Fruit fly (Drosophila melanogaster): ENCODE data around the gene CG46317.

The CG46317 gene

dm6 chrX:14227043-14227442 is 34.0 kb upstream of the CG46317 start:
- no peak for TF ChIP-seq dl (GFP tag; optimal IDR thresholded peaks at IDR 0.05; ENCODE audit: insufficient read depth in 1 of 2, partially characterized antibody in 2 of 2)
- TF ChIP-seq tai (GFP tag; optimal IDR thresholded peaks at IDR 0.05) = no peak
- no peak for TF ChIP-seq GATAd (GFP tag; optimal IDR thresholded peaks at IDR 0.05)
- no peak for TF ChIP-seq jim (GFP tag; optimal IDR thresholded peaks at IDR 0.05)
- TF ChIP-seq sv (GFP tag; optimal IDR thresholded peaks at IDR 0.05) = no peak

dm6 chrX:14233843-14234337 is 27.1 kb upstream of the CG46317 start, which contains the start of gene CG42271:
Gene CG42271 (minus strand): TSS chrX:14234066.
- TF ChIP-seq Hnf4 (GFP tag; optimal IDR thresholded peaks at IDR 0.05) = no peak
- TF ChIP-seq HLH106 (tag; optimal IDR thresholded peaks at IDR 0.05) = peak; percentile 58
- peak; percentile 33 for TF ChIP-seq Sp1 (GFP tag; optimal IDR thresholded peaks at IDR 0.05)
- peak in 1 of 2 experiments; percentile 44 for TF ChIP-seq foxo (GFP tag; optimal IDR thresholded peaks at IDR 0.05)
- TF ChIP-seq psq (GFP tag; optimal IDR thresholded peaks at IDR 0.05) = peak; percentile 22
- TF ChIP-seq rgr (GFP tag; optimal IDR thresholded peaks at IDR 0.05) = peak; percentile 12
- no peak for TF ChIP-seq Rel (GFP tag; optimal IDR thresholded peaks at IDR 0.05)
- peak; percentile 86 for TF ChIP-seq Rel (tag; optimal IDR thresholded peaks at IDR 0.05)
- TF ChIP-seq Dif (GFP tag; optimal IDR thresholded peaks at IDR 0.05; ENCODE audit: partially characterized antibody) = no peak
- TF ChIP-seq CG32264 (GFP tag; optimal IDR thresholded peaks at IDR 0.05) = no peak
- peak; percentile 21 for TF ChIP-seq CG9705 (GFP tag; optimal IDR thresholded peaks at IDR 0.05)
- TF ChIP-seq OdsH (GFP tag; optimal IDR thresholded peaks at IDR 0.05) = no peak
- no peak for TF ChIP-seq Myc (optimal IDR thresholded peaks at IDR 0.05)
- no peak for TF ChIP-seq sage (GFP tag; optimal IDR thresholded peaks at IDR 0.05)
- TF ChIP-seq dsf (GFP tag; optimal IDR thresholded peaks at IDR 0.05; ENCODE audit: borderline replicate concordance) = no peak
- no peak for TF ChIP-seq CrebA (GFP tag; optimal IDR thresholded peaks at IDR 0.05; ENCODE audit: borderline replicate concordance)
- no peak for TF ChIP-seq h (GFP tag; optimal IDR thresholded peaks at IDR 0.05)
- no peak for TF ChIP-seq Hr78 (GFP tag; optimal IDR thresholded peaks at IDR 0.05)
- TF ChIP-seq lola (GFP tag; optimal IDR thresholded peaks at IDR 0.05) = no peak
- no peak for TF ChIP-seq fru (GFP tag; optimal IDR thresholded peaks at IDR 0.05)
- TF ChIP-seq Abd-B (GFP tag; optimal IDR thresholded peaks at IDR 0.05) = no peak
- no peak for TF ChIP-seq usp (GFP tag; optimal IDR thresholded peaks at IDR 0.05)
- no peak for TF ChIP-seq sv (GFP tag; optimal IDR thresholded peaks at IDR 0.05)
- TF ChIP-seq Dfd (GFP tag; optimal IDR thresholded peaks at IDR 0.05) = no peak
- peak; percentile 6 for TF ChIP-seq GATAd (GFP tag; optimal IDR thresholded peaks at IDR 0.05)

- TF ChIP-seq usp (GFP tag; optimal IDR thresholded peaks at IDR 0.05) = no peak
- no peak for TF ChIP-seq Hr83 (GFP tag; optimal IDR thresholded peaks at IDR 0.05; ENCODE audit: poor library complexity, severe bottlenecking)
- TF ChIP-seq psq (GFP tag; optimal IDR thresholded peaks at IDR 0.05) = no peak
- no peak for TF ChIP-seq CG32264 (GFP tag; optimal IDR thresholded peaks at IDR 0.05)
- no peak for TF ChIP-seq dsf (GFP tag; optimal IDR thresholded peaks at IDR 0.05; ENCODE audit: borderline replicate concordance)
- no peak for TF ChIP-seq dl (GFP tag; optimal IDR thresholded peaks at IDR 0.05; ENCODE audit: insufficient read depth in 1 of 2, partially characterized antibody in 2 of 2)
- TF ChIP-seq Abd-B (GFP tag; optimal IDR thresholded peaks at IDR 0.05) = no peak
- no peak for TF ChIP-seq h (GFP tag; optimal IDR thresholded peaks at IDR 0.05)
- no peak for TF ChIP-seq N (GFP tag; optimal IDR thresholded peaks at IDR 0.05)
- no peak for TF ChIP-seq Myc (optimal IDR thresholded peaks at IDR 0.05)
- TF ChIP-seq Hr78 (GFP tag; optimal IDR thresholded peaks at IDR 0.05) = no peak
- TF ChIP-seq jim (GFP tag; optimal IDR thresholded peaks at IDR 0.05) = no peak
- no peak for TF ChIP-seq CrebA (GFP tag; optimal IDR thresholded peaks at IDR 0.05; ENCODE audit: borderline replicate concordance)
- TF ChIP-seq Dfd (GFP tag; optimal IDR thresholded peaks at IDR 0.05) = no peak
- no peak for TF ChIP-seq Jra (GFP tag; optimal IDR thresholded peaks at IDR 0.05)
Observed at dm6 chrX:14234468-14234867, 26.6 kb upstream of the CG46317 start.

- TF ChIP-seq Dfd (GFP tag; optimal IDR thresholded peaks at IDR 0.05) (no peak), Abd-B (GFP tag; optimal IDR thresholded peaks at IDR 0.05) (no peak), br (GFP tag; optimal IDR thresholded peaks at IDR 0.05) (peak; percentile 85), jim (GFP tag; optimal IDR thresholded peaks at IDR 0.05) (no peak), Jra (GFP tag; optimal IDR thresholded peaks at IDR 0.05) (peak; percentile 80), usp (GFP tag; optimal IDR thresholded peaks at IDR 0.05) (no peak), Vsx2 (GFP tag; optimal IDR thresholded peaks at IDR 0.05; ENCODE audit: partially characterized antibody) (peak; percentile 99), fru (GFP tag; optimal IDR thresholded peaks at IDR 0.05) (peak; percentile 92), CrebA (GFP tag; optimal IDR thresholded peaks at IDR 0.05; ENCODE audit: borderline replicate concordance) (no peak), CG9705 (GFP tag; optimal IDR thresholded peaks at IDR 0.05) (peak; percentile 88), Hr78 (GFP tag; optimal IDR thresholded peaks at IDR 0.05) (no peak), pan (optimal IDR thresholded peaks at IDR 0.05) (no peak), woc (GFP tag; optimal IDR thresholded peaks at IDR 0.05) (peak; percentile 90), tai (GFP tag; optimal IDR thresholded peaks at IDR 0.05) (no peak), Dif (GFP tag; optimal IDR thresholded peaks at IDR 0.05; ENCODE audit: partially characterized antibody) (peak; percentile 98), lola (GFP tag; optimal IDR thresholded peaks at IDR 0.05) (no peak), ey (GFP tag; optimal IDR thresholded peaks at IDR 0.05) (peak; percentile 88), brk (GFP tag; optimal IDR thresholded peaks at IDR 0.05) (no peak), N (GFP tag; optimal IDR thresholded peaks at IDR 0.05) (no peak), HLH106 (tag; optimal IDR thresholded peaks at IDR 0.05) (peak; percentile 89), Myc (optimal IDR thresholded peaks at IDR 0.05) (peak; percentile 46), OdsH (GFP tag; optimal IDR thresholded peaks at IDR 0.05) (peak; percentile 77), rgr (GFP tag; optimal IDR thresholded peaks at IDR 0.05) (peak; percentile 85), h (GFP tag; optimal IDR thresholded peaks at IDR 0.05) (peak; percentile 89), sage (GFP tag; optimal IDR thresholded peaks at IDR 0.05) (no peak), Sp1 (GFP tag; optimal IDR thresholded peaks at IDR 0.05) (peak; percentile 70), GATAd (GFP tag; optimal IDR thresholded peaks at IDR 0.05) (peak; percentile 71), dl (GFP tag; optimal IDR thresholded peaks at IDR 0.05; ENCODE audit: insufficient read depth in 1 of 2, partially characterized antibody in 2 of 2) (peak in 1 of 2 experiments; percentile 68), dmrt93B (GFP tag; optimal IDR thresholded peaks at IDR 0.05) (peak; percentile 86), foxo (GFP tag; optimal IDR thresholded peaks at IDR 0.05) (peak in 1 of 2 experiments; percentile 94), dsf (GFP tag; optimal IDR thresholded peaks at IDR 0.05; ENCODE audit: borderline replicate concordance) (no peak)
Observed at dm6 chrX:14237873-14238394, 23.1 kb upstream of the CG46317 start, which contains the start of the genes Fbxl4 and Dus2. Gene Fbxl4 (minus strand): TSS chrX:14237923. Gene Dus2 (plus strand): TSS chrX:14237988.
